Worm (Caenorhabditis elegans) whole organism, late embryonic: ENCODE results near the gene ZK643.6.

Experiments
- C08G9.2 ChIP-seq: sonication (generic microtip); optimal IDR thresholded peaks from 2 replicates; lab custom pipeline; 2016; ENCODE audit warnings: mild to moderate bottlenecking, missing genetic modification characterization, moderate library complexity, missing compliant biosample characterization
- C38D4.7 ChIP-seq: fragments of 200-800 bp; sonication (Bioruptor generic); optimal IDR thresholded peaks from 2 replicates; lab custom pipeline; 2018; ENCODE audit warnings: mild to moderate bottlenecking, missing genetic modification characterization, moderate library complexity, missing compliant biosample characterization
- K02D7.2 ChIP-seq: sonication (generic microtip); optimal IDR thresholded peaks from 2 replicates; lab custom pipeline; 2017; ENCODE audit warnings: mild to moderate bottlenecking, missing genetic modification characterization, missing compliant biosample characterization
- K09A11.1 ChIP-seq: sonication (generic microtip); optimal IDR thresholded peaks from 2 replicates; lab custom pipeline; 2017; ENCODE audit warnings: antibody characterized with exemption, mild to moderate bottlenecking, missing genetic modification characterization, missing compliant biosample characterization; ENCODE audit not compliant: insufficient read depth
- T23F11.4 ChIP-seq: fragments of 200-800 bp; sonication (Bioruptor generic); optimal IDR thresholded peaks from 2 replicates; lab custom pipeline; 2018; ENCODE audit warnings: mild to moderate bottlenecking, missing genetic modification characterization, missing compliant biosample characterization
- ahr-1 ChIP-seq: sonication (generic microtip); optimal IDR thresholded peaks from 2 replicates; lab custom pipeline; 2016; ENCODE audit warnings: missing genetic modification characterization, missing compliant biosample characterization
- ama-1 ChIP-seq: fragments of 150-350 bp; optimal IDR thresholded peaks from 2 replicates; lab custom pipeline; 2014
- ceh-14 ChIP-seq: sonication (generic microtip); optimal IDR thresholded peaks from 2 replicates; lab custom pipeline; 2016; ENCODE audit warnings: missing genotype, missing genetic modification characterization, missing compliant biosample characterization
- ceh-18 ChIP-seq: sonication (generic microtip); optimal IDR thresholded peaks from 2 replicates; lab custom pipeline; 2016; ENCODE audit warnings: missing genetic modification characterization, missing compliant biosample characterization
- ceh-2 ChIP-seq: sonication (generic microtip); optimal IDR thresholded peaks from 2 replicates; lab custom pipeline; 2016; ENCODE audit warnings: missing genotype, missing genetic modification characterization, missing compliant biosample characterization
- ceh-22 ChIP-seq: sonication (generic microtip); optimal IDR thresholded peaks from 2 replicates; lab custom pipeline; 2017; ENCODE audit warnings: missing biosample characterization, missing genetic modification characterization
- ceh-24 ChIP-seq: sonication (generic microtip); optimal IDR thresholded peaks from 2 replicates; lab custom pipeline; 2016; ENCODE audit warnings: mild to moderate bottlenecking, missing genetic modification characterization, missing compliant biosample characterization
- ceh-31 ChIP-seq: sonication (generic microtip); optimal IDR thresholded peaks from 2 replicates; lab custom pipeline; 2016; ENCODE audit warnings: missing genetic modification characterization, missing compliant biosample characterization
- ceh-34 ChIP-seq: sonication (generic microtip); optimal IDR thresholded peaks from 2 replicates; lab custom pipeline; 2016; ENCODE audit warnings: mild to moderate bottlenecking, missing genetic modification characterization, missing compliant biosample characterization
- ceh-45 ChIP-seq: fragments of 200-800 bp; sonication (Bioruptor generic); IDR thresholded peaks from 2 replicates; pipeline ENCODE4 v1.3.6; 2022; ENCODE audit warnings: missing genetic modification reagents, missing genetic modification characterization, missing compliant biosample characterization
- ceh-48 ChIP-seq: sonication (generic microtip); optimal IDR thresholded peaks from 2 replicates; lab custom pipeline; 2016; ENCODE audit warnings: missing genetic modification characterization, inconsistent platforms, missing compliant biosample characterization
- ceh-6 ChIP-seq: fragments of 200-800 bp; sonication (Bioruptor generic); optimal IDR thresholded peaks from 2 replicates; lab custom pipeline; 2018; ENCODE audit warnings: mild to moderate bottlenecking, missing genetic modification characterization, missing compliant biosample characterization
- dmd-4 ChIP-seq: sonication (generic microtip); optimal IDR thresholded peaks from 2 replicates; lab custom pipeline; 2016; ENCODE audit warnings: borderline replicate concordance, missing genetic modification characterization, missing compliant biosample characterization
- elt-4 ChIP-seq: sonication (generic microtip); optimal IDR thresholded peaks from 2 replicates; lab custom pipeline; 2016; ENCODE audit warnings: missing genetic modification characterization, missing compliant biosample characterization
- ets-4 ChIP-seq: sonication (generic microtip); optimal IDR thresholded peaks from 2 replicates; lab custom pipeline; 2016; ENCODE audit warnings: missing genetic modification characterization, missing compliant biosample characterization
- eyg-1 ChIP-seq: sonication (generic microtip); optimal IDR thresholded peaks from 2 replicates; lab custom pipeline; 2016; ENCODE audit warnings: missing genotype, missing genetic modification characterization, missing compliant biosample characterization
- fax-1 ChIP-seq: sonication (generic microtip); optimal IDR thresholded peaks from 2 replicates; lab custom pipeline; 2016; ENCODE audit warnings: missing genotype, missing genetic modification characterization, missing compliant biosample characterization
- fkh-10 ChIP-seq: fragments of 150-350 bp; optimal IDR thresholded peaks from 2 replicates; lab custom pipeline; 2014; ENCODE audit warnings: missing biosample characterization, missing genetic modification reagents, missing genetic modification characterization
- fkh-6 ChIP-seq: sonication (generic microtip); optimal IDR thresholded peaks from 2 replicates; lab custom pipeline; 2016; ENCODE audit warnings: missing genetic modification characterization, missing compliant biosample characterization
- gmeb-2 ChIP-seq: sonication (generic microtip); optimal IDR thresholded peaks from 2 replicates; lab custom pipeline; 2016; ENCODE audit warnings: missing genetic modification characterization, inconsistent platforms, missing compliant biosample characterization
- hlh-15 ChIP-seq: sonication (generic microtip); optimal IDR thresholded peaks from 2 replicates; lab custom pipeline; 2016; ENCODE audit warnings: missing genetic modification characterization, missing compliant biosample characterization
- hlh-6 ChIP-seq: sonication (generic microtip); optimal IDR thresholded peaks from 2 replicates; lab custom pipeline; 2016; ENCODE audit warnings: missing genotype, missing genetic modification characterization, missing compliant biosample characterization
- hlh-8 ChIP-seq: sonication (generic microtip); optimal IDR thresholded peaks from 2 replicates; lab custom pipeline; 2016; ENCODE audit warnings: missing genotype, missing genetic modification characterization, missing compliant biosample characterization
- lim-6 ChIP-seq: sonication (generic microtip); optimal IDR thresholded peaks from 2 replicates; lab custom pipeline; 2016; ENCODE audit warnings: missing genetic modification characterization, missing compliant biosample characterization
- madf-2 ChIP-seq: sonication (generic microtip); optimal IDR thresholded peaks from 2 replicates; lab custom pipeline; 2017; ENCODE audit warnings: missing genetic modification characterization, missing compliant biosample characterization
- mec-3 ChIP-seq: sonication (generic microtip); optimal IDR thresholded peaks from 2 replicates; lab custom pipeline; 2016; ENCODE audit warnings: borderline replicate concordance, missing genetic modification characterization, missing compliant biosample characterization
- nfya-1 ChIP-seq: sonication (generic microtip); optimal IDR thresholded peaks from 2 replicates; lab custom pipeline; 2017; ENCODE audit warnings: missing genetic modification characterization, mild to moderate bottlenecking, missing compliant biosample characterization, antibody characterized with exemption, moderate library complexity
- nhr-232 ChIP-seq: sonication (generic microtip); optimal IDR thresholded peaks from 2 replicates; lab custom pipeline; 2016; ENCODE audit warnings: missing genetic modification characterization, missing compliant biosample characterization
- odd-2 ChIP-seq: sonication (generic microtip); optimal IDR thresholded peaks from 2 replicates; lab custom pipeline; 2017; ENCODE audit warnings: antibody characterized with exemption, mild to moderate bottlenecking, missing genetic modification characterization, missing compliant biosample characterization
- pag-3 ChIP-seq: sonication (generic microtip); optimal IDR thresholded peaks from 2 replicates; lab custom pipeline; 2016; ENCODE audit warnings: missing compliant biosample characterization, missing genetic modification characterization, borderline replicate concordance
- pax-1 ChIP-seq: fragments of 150-350 bp; optimal IDR thresholded peaks from 2 replicates; lab custom pipeline; 2014; ENCODE audit warnings: missing biosample characterization, missing genetic modification characterization
- pha-2 ChIP-seq: sonication (generic microtip); optimal IDR thresholded peaks from 2 replicates; lab custom pipeline; 2017; ENCODE audit warnings: mild to moderate bottlenecking, missing genetic modification characterization, missing compliant biosample characterization
- pha-4 ChIP-seq: fragments of 150-350 bp; optimal IDR thresholded peaks from 2 replicates; lab custom pipeline; 2018; ENCODE audit warnings: missing biosample characterization, missing genetic modification reagents, missing genetic modification characterization
- pqm-1 ChIP-seq: sonication (generic microtip); optimal IDR thresholded peaks from 2 replicates; lab custom pipeline; 2016; ENCODE audit warnings: missing genetic modification characterization, missing compliant biosample characterization
- pros-1 ChIP-seq: fragments of 150-350 bp; optimal IDR thresholded peaks from 2 replicates; lab custom pipeline; 2014; ENCODE audit warnings: missing biosample characterization, missing genetic modification reagents, missing genetic modification characterization
- rnt-1 ChIP-seq: sonication (generic microtip); optimal IDR thresholded peaks from 2 replicates; lab custom pipeline; 2016; ENCODE audit warnings: missing genetic modification characterization, missing compliant biosample characterization
- sdc-2 ChIP-seq: sonication (generic microtip); optimal IDR thresholded peaks from 2 replicates; lab custom pipeline; 2016; ENCODE audit warnings: missing genotype, missing genetic modification characterization, missing compliant biosample characterization
- sox-2 ChIP-seq: fragments of 200-800 bp; sonication (Bioruptor generic); IDR thresholded peaks from 2 replicates; pipeline ENCODE4 v1.3.6; 2022; ENCODE audit warnings: missing genetic modification reagents, missing genetic modification characterization, missing compliant biosample characterization
- sox-4 ChIP-seq: sonication (generic microtip); optimal IDR thresholded peaks from 2 replicates; lab custom pipeline; 2017; ENCODE audit warnings: mild to moderate bottlenecking, missing genetic modification characterization, inconsistent platforms, missing compliant biosample characterization
- syd-9 ChIP-seq: sonication (generic microtip); optimal IDR thresholded peaks from 2 replicates; lab custom pipeline; 2016; ENCODE audit warnings: mild to moderate bottlenecking, missing genetic modification characterization, moderate library complexity, missing compliant biosample characterization
- tbx-2 ChIP-seq: sonication (generic microtip); optimal IDR thresholded peaks from 2 replicates; lab custom pipeline; 2016; ENCODE audit warnings: missing genetic modification characterization, missing compliant biosample characterization
- tbx-7 ChIP-seq: sonication (generic microtip); optimal IDR thresholded peaks from 2 replicates; lab custom pipeline; 2016; ENCODE audit warnings: missing genotype, missing genetic modification characterization, missing compliant biosample characterization
- unc-3 ChIP-seq, 2 experiments: fragments of 200-800 bp in 1 of 2; sonication (Bioruptor generic) in 1 of 2; sonication (generic microtip) in 1 of 2; conservative IDR thresholded peaks in 1 of 2; optimal IDR thresholded peaks in 1 of 2; 2 replicates each; pipeline versions ENCODE4 v1.3.6 to Lab custom; 2016 to 2022; ENCODE audit warnings: missing compliant biosample characterization in 2 of 2, missing genetic modification characterization in 2 of 2, missing genetic modification reagents in 1 of 2
- unc-42 ChIP-seq: sonication (generic microtip); optimal IDR thresholded peaks from 2 replicates; lab custom pipeline; 2016; ENCODE audit warnings: missing genotype, missing genetic modification characterization, missing compliant biosample characterization
- unc-55 ChIP-seq: sonication (generic microtip); optimal IDR thresholded peaks from 2 replicates; lab custom pipeline; 2017; ENCODE audit warnings: missing biosample characterization, missing genetic modification reagents, missing genetic modification characterization
- unc-86 ChIP-seq: sonication (generic microtip); optimal IDR thresholded peaks from 2 replicates; lab custom pipeline; 2016; ENCODE audit warnings: missing genetic modification characterization, missing compliant biosample characterization
- zip-5 ChIP-seq: sonication (generic microtip); optimal IDR thresholded peaks from 2 replicates; lab custom pipeline; 2016; ENCODE audit warnings: missing genetic modification characterization, missing compliant biosample characterization
- ztf-16 ChIP-seq: sonication (generic microtip); optimal IDR thresholded peaks from 2 replicates; lab custom pipeline; 2017; ENCODE audit warnings: missing genetic modification characterization, missing compliant biosample characterization

Gene ZK643.6

DNA sequence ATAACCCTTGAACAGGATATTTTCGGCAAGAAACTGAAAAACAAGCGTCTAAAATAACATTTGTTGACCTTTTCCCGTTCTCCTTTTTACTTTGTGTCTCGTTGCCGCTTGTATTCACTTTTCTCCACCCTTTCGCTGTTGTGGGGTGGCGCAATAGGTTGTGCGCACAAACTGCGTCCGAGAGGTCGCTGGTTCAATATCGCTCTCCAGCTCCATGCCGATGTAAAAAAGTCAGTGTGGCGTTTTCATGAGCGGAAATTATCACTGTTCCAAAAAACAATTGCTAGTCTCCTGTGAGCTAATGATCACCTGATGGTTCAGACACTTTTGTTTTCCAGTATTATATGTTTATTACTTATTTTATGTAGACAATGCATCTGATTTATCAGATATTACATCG is 23.0 kb downstream of the ZK643.6 start:
- peak; percentile 75 for TF ChIP-seq lim-6 (tag; lab: Kevin White, UChicago)
- TF ChIP-seq ceh-31 (tag; lab: Kevin White, UChicago) = peak; percentile 77
- peak; percentile 78 for TF ChIP-seq sdc-2
- peak; percentile 94 for TF ChIP-seq ceh-34 (tag; lab: Kevin White, UChicago)
- peak; percentile 91 for TF ChIP-seq syd-9 (tag; lab: Kevin White, UChicago)
- TF ChIP-seq K02D7.2 = peak; percentile 90
- TF ChIP-seq sox-4 (tag; lab: Kevin White, UChicago) = peak; percentile 89
- TF ChIP-seq eyg-1 (tag; lab: Kevin White, UChicago) = peak; percentile 87
- peak; percentile 85 for TF ChIP-seq T23F11.4 (GFP tag; lab: Kevin White, UChicago)
- TF ChIP-seq tbx-2 (tag; lab: Kevin White, UChicago) = peak; percentile 93
- TF ChIP-seq ceh-48 (tag; lab: Kevin White, UChicago) = peak; percentile 82
- peak; percentile 76 for TF ChIP-seq C08G9.2 (tag; lab: Kevin White, UChicago)
- TF ChIP-seq unc-86 = peak; percentile 91
- peak; percentile 72 for TF ChIP-seq K09A11.1 (tag; lab: Kevin White, UChicago)
- TF ChIP-seq elt-4 (tag; lab: Kevin White, UChicago) = no peak
- TF ChIP-seq unc-55 (GFP tag; lab: Kevin White, UChicago) = no peak
- TF ChIP-seq nfya-1 (tag; lab: Kevin White, UChicago) = peak; percentile 70
- peak; percentile 86 for TF ChIP-seq ceh-2 (tag; lab: Kevin White, UChicago)
- TF ChIP-seq pha-4 (tag; lab: Kevin White, UChicago) = no peak
- TF ChIP-seq C38D4.7 (GFP tag; lab: Kevin White, UChicago) = peak; percentile 86
- peak; percentile 88 for TF ChIP-seq nhr-232 (tag; lab: Kevin White, UChicago)
- TF ChIP-seq ceh-14 = peak; percentile 91
- TF ChIP-seq unc-42 (tag; lab: Kevin White, UChicago) = peak; percentile 51
- peak; percentile 3 for TF ChIP-seq pros-1
- peak; percentile 85 for TF ChIP-seq ceh-24 (tag; lab: Kevin White, UChicago)
- peak; percentile 84 for TF ChIP-seq ceh-18 (tag; lab: Kevin White, UChicago)
- TF ChIP-seq pax-1 (tag; lab: Kevin White, UChicago) = no peak
- peak; percentile 76 for TF ChIP-seq sox-2 (GFP tag; lab: Robert Waterston, UW)
- TF ChIP-seq pha-2 (tag; lab: Kevin White, UChicago) = peak; percentile 89
- peak; percentile 89 for TF ChIP-seq gmeb-2 (tag; lab: Kevin White, UChicago)
- peak; percentile 3 for TF ChIP-seq ets-4
- no peak for TF ChIP-seq ama-1 (lab: Kevin White, UChicago)
- peak; percentile 67 for TF ChIP-seq unc-3 (GFP tag; conservative IDR thresholded peaks at IDR 0.05; lab: Robert Waterston, UW)
- TF ChIP-seq unc-3 (tag; optimal IDR thresholded peaks at IDR 0.05; lab: Kevin White, UChicago) = peak; percentile 85
- TF ChIP-seq ztf-16 (tag; lab: Kevin White, UChicago) = peak; percentile 92
- TF ChIP-seq zip-5 (tag; lab: Kevin White, UChicago) = peak; percentile 62
- TF ChIP-seq madf-2 (tag; lab: Kevin White, UChicago) = peak; percentile 87
- peak; percentile 59 for TF ChIP-seq tbx-7 (tag; lab: Kevin White, UChicago)
- peak; percentile 81 for TF ChIP-seq ahr-1 (tag; lab: Kevin White, UChicago)
- TF ChIP-seq ceh-45 (GFP tag; lab: Robert Waterston, UW) = peak; percentile 78
- TF ChIP-seq ceh-6 = peak; percentile 93
- peak; percentile 33 for TF ChIP-seq fkh-10 (GFP tag; lab: Kevin White, UChicago)
- peak; percentile 93 for TF ChIP-seq fkh-6 (tag; lab: Kevin White, UChicago)
- TF ChIP-seq hlh-8 (tag; lab: Kevin White, UChicago) = peak; percentile 73
- peak; percentile 78 for TF ChIP-seq odd-2 (tag; lab: Kevin White, UChicago)
- TF ChIP-seq dmd-4 (tag; lab: Kevin White, UChicago) = peak; percentile 84
- TF ChIP-seq hlh-15 = peak; percentile 86
- peak; percentile 82 for TF ChIP-seq rnt-1 (tag; lab: Kevin White, UChicago)
- TF ChIP-seq ceh-22 (tag; lab: Kevin White, UChicago) = peak; percentile 56
- TF ChIP-seq pqm-1 (tag; lab: Kevin White, UChicago) = peak; percentile 73
- TF ChIP-seq hlh-6 (tag; lab: Kevin White, UChicago) = peak; percentile 96
- TF ChIP-seq mec-3 (tag; lab: Kevin White, UChicago) = no peak
- peak; percentile 83 for TF ChIP-seq fax-1 (tag; lab: Kevin White, UChicago)
- no peak for TF ChIP-seq pag-3
